Fruit fly (Drosophila melanogaster) whole organism, wandering third instar larva: ENCODE measurements around the gene CG31705.

Experiments used
- HLH106 ChIP-seq: fragments of 200-800 bp; optimal IDR thresholded peaks from 3 replicates; lab custom pipeline; 2019; ENCODE audit warnings: missing biosample characterization, mild to moderate bottlenecking, missing genetic modification characterization, moderate library complexity
- N ChIP-seq: fragments of >200 bp; optimal IDR thresholded peaks from 2 replicates; lab custom pipeline; 2018; ENCODE audit warnings: missing biosample characterization, missing external identifiers, missing genetic modification characterization
- psq ChIP-seq: fragments of 200-800 bp; sonication (Bioruptor generic); optimal IDR thresholded peaks from 3 replicates; lab custom pipeline; 2017; ENCODE audit warnings: missing biosample characterization, mild to moderate bottlenecking, missing genetic modification characterization, moderate library complexity

dm6 chr2L:11504896-11505569 is 23.0 kb downstream of the CG31705 start:
- TF ChIP-seq HLH106: peak; percentile 44
- TF ChIP-seq psq (GFP tag; lab: Kevin White, UChicago): peak; percentile 41
- TF ChIP-seq N (GFP tag; lab: Kevin White, UChicago): no peak
